Worm (Caenorhabditis elegans): ENCODE measurements around the gene ZK662.6.

The ZK662.6 gene

DNA sequence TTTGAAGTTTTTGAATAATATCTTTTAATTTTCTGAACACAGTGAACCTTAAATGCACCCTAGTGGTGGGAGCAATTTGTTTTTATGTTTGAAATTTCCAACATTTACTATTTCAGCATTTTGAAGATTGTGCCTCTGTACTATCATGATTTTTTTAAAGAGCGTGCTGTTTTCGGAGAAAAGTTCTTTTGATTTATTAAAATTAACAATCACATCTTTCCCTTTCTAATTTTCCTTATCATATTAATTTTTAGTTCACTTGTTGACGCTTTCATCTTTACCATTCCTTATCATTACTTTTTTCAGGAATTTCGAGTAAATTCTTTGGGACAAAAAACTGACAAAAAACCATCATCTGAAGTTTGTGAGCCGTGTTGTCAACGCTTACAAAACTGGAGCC is 10.5 kb upstream of the ZK662.6 start, which contains the start of gene nhr-48:
TSS of gene nhr-48 (plus strand) at position 301 of the 400 bp plus-strand sequence.
- TF ChIP-seq egl-27 (tag; optimal IDR thresholded peaks at IDR 0.05) (no peak), elt-1 (tag; optimal IDR thresholded peaks at IDR 0.05) (no peak), alr-1 (tag; optimal IDR thresholded peaks at IDR 0.05) (no peak), sma-9 (GFP tag; optimal IDR thresholded peaks at IDR 0.05) (no peak), sma-9 (tag; optimal IDR thresholded peaks at IDR 0.05) (no peak), crh-2 (tag; optimal IDR thresholded peaks at IDR 0.05) (no peak), unc-55 (GFP tag; optimal IDR thresholded peaks at IDR 0.05) (no peak), mdl-1 (tag; optimal IDR thresholded peaks at IDR 0.05) (no peak), mbf-1 (tag; optimal IDR thresholded peaks at IDR 0.05) (no peak), fos-1 (tag; optimal IDR thresholded peaks at IDR 0.05) (no peak), peb-1 (tag; optimal IDR thresholded peaks at IDR 0.05) (no peak)

DNA sequence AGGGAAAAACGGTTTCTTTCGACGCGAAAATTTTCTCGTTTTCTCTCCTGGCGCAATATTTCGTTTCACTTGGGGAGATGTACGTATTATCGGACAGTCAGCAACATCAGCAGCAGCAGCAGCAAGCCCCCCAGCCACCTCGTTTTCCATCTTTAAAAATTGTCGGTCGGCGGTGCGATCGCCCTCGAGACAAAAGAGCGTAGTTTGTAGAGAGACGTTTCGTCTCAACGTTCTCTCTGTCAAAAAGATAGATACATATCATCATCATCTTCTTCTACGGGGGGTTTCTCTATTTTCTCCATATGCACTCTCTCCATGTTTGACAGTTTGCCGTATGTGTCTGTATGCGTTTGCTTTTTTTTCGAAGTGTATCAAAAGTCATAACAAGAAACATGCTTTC is 8.8 kb upstream of the ZK662.6 start:
- TF ChIP-seq egl-27 (tag; optimal IDR thresholded peaks at IDR 0.05) = peak; percentile 3
- TF ChIP-seq blmp-1 (tag; optimal IDR thresholded peaks at IDR 0.05; ENCODE audit: insufficient read depth) = peak; percentile 71
- peak; percentile 61 for TF ChIP-seq crh-2 (tag; optimal IDR thresholded peaks at IDR 0.05)
- peak; percentile 38 to 87 for TF ChIP-seq mdl-1 (tag; optimal IDR thresholded peaks at IDR 0.05)
- TF ChIP-seq nhr-21 (tag; optimal IDR thresholded peaks at IDR 0.05) = peak; percentile 80
- peak; percentile 61 for TF ChIP-seq sma-3 (GFP tag; optimal IDR thresholded peaks at IDR 0.05)
- peak; percentile 71 for TF ChIP-seq nhr-129 (tag; optimal IDR thresholded peaks at IDR 0.05)
- TF ChIP-seq fos-1 (tag; optimal IDR thresholded peaks at IDR 0.05) = peak; percentile 57
- TF ChIP-seq sem-4 (tag; optimal IDR thresholded peaks at IDR 0.05) = peak; percentile 5
- peak; percentile 61 for TF ChIP-seq nhr-25 (tag; optimal IDR thresholded peaks at IDR 0.05)
- TF ChIP-seq zag-1 (tag; optimal IDR thresholded peaks at IDR 0.05) = no peak
- TF ChIP-seq gmeb-1 (tag; optimal IDR thresholded peaks at IDR 0.05) = peak; percentile 28
- TF ChIP-seq sma-9 (GFP tag; optimal IDR thresholded peaks at IDR 0.05) = peak; percentile 91
- TF ChIP-seq sma-9 (tag; optimal IDR thresholded peaks at IDR 0.05) = no peak
- TF ChIP-seq peb-1 (tag; optimal IDR thresholded peaks at IDR 0.05) = no peak
- TF ChIP-seq F13H6.1 (tag; optimal IDR thresholded peaks at IDR 0.05) = peak; percentile 24
- TF ChIP-seq lsy-2 (tag; optimal IDR thresholded peaks at IDR 0.05) = no peak

DNA sequence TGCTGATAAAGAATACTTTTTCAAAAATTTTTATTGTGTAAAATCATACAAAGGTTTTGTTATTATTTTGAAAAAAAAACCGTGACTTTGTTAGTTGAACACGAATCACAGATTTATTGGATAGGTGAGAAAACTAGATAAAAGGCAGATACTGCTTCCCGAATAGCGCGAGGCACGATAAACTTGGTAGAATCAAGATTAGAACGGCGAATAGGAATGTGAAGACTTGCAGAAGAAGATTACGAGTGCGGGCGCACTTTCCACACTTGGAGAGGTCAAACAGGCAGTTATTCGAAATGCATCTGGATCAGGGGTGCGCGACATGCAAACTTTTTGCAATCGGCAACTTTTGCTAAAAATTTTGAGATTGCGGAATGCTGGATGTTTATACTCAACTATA is 5.2 kb upstream of the ZK662.6 start:
- TF ChIP-seq elt-1 (tag; optimal IDR thresholded peaks at IDR 0.05) (peak; percentile 78), sma-9 (GFP tag; optimal IDR thresholded peaks at IDR 0.05) (peak; percentile 61), sma-9 (tag; optimal IDR thresholded peaks at IDR 0.05) (no peak), lsy-2 (tag; optimal IDR thresholded peaks at IDR 0.05) (no peak)

DNA sequence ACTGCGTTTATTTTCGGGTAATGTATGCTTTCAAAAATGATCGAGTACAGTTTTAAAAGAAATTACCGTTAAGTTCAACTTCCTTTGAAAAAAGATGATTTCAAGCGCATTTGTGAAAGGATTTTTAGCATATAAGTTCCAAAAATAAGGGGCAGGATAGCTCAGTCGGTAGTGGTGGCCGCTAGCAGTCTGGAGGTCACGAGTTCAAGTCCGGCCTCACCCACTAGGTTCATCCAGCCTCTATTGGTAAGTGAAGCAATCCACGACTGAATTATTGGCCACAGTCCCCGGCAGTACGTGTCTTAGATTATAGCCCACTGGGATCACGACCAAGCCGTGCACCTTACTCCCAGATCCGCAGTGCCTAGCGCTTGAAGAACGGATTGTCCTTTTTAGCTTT is 1.5 kb upstream of the ZK662.6 start:
- TF ChIP-seq ztf-1 (GFP tag; conservative IDR thresholded peaks at IDR 0.05) = no peak
- TF ChIP-seq lin-39 (tag; optimal IDR thresholded peaks at IDR 0.05) = no peak
- no peak for TF ChIP-seq ama-1 (optimal IDR thresholded peaks at IDR 0.05)
- no peak for TF ChIP-seq unc-62 (GFP tag; optimal IDR thresholded peaks at IDR 0.05)
- no peak for TF ChIP-seq nhr-237 (tag; optimal IDR thresholded peaks at IDR 0.05)
- TF ChIP-seq ceh-16 (tag; optimal IDR thresholded peaks at IDR 0.05) = no peak
- no peak for TF ChIP-seq skn-1 (tag; optimal IDR thresholded peaks at IDR 0.05)

DNA sequence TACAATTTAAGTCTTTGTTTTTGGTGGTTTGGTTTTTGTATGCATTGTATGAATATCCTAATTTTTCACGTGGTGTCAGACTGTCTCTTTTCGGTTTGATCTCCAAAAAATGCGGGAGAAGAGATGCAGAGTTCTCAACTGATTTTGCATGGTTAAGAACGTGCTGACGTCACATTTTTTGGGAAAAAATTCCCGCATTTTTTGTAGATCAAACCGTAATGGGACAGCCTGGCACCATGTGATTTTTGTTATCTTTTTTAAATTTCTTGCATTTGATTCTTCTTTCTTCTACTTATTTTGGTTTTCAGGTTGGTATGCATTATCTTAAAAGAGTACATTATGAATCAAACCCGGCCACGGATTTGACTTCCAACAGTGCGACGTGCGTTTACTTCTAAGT is 2.9 kb downstream of the ZK662.6 start, which contains the start of gene ZK662.5:
TSS of gene ZK662.5 (plus strand) at position 301 of the 400 bp plus-strand sequence.
- no peak for TF ChIP-seq nhr-25 (tag; optimal IDR thresholded peaks at IDR 0.05)
- no peak for TF ChIP-seq crh-2 (tag; optimal IDR thresholded peaks at IDR 0.05)
- no peak for TF ChIP-seq mbf-1 (tag; optimal IDR thresholded peaks at IDR 0.05)

DNA sequence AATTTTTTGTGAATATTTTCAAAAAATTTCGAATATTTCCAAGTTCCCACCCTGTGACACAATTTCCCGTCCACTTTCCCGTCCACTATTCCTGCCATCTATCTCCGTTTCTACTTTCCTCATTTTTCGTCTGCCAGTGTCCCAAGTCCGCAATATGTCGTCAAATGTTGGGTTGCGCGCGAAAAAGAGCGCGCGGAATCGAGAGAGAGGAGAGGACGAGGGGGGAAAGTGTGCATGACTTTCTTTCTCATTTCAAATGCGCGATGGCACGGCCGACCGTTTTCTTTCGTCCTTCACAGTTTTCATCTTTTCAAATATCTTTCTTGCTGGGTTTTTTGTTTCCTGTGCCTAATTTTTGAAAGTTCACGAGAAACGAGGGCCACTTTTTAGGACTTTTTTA is 6.6 kb downstream of the ZK662.6 start:
- TF ChIP-seq ama-1 (optimal IDR thresholded peaks at IDR 0.05) (no peak), nhr-11 (tag; optimal IDR thresholded peaks at IDR 0.05) (no peak), ztf-11 (tag; optimal IDR thresholded peaks at IDR 0.05) (no peak), blmp-1 (tag; optimal IDR thresholded peaks at IDR 0.05; ENCODE audit: insufficient read depth) (peak; percentile 67), ZK546.5 (tag; optimal IDR thresholded peaks at IDR 0.05) (no peak), dmd-4 (tag; optimal IDR thresholded peaks at IDR 0.05) (no peak), nhr-25 (tag; optimal IDR thresholded peaks at IDR 0.05) (no peak), mab-5 (tag; optimal IDR thresholded peaks at IDR 0.05) (no peak), ztf-1 (GFP tag; conservative IDR thresholded peaks at IDR 0.05) (no peak), R02D3.7 (tag; optimal IDR thresholded peaks at IDR 0.05) (no peak), lsy-2 (tag; optimal IDR thresholded peaks at IDR 0.05) (no peak), crh-2 (tag; optimal IDR thresholded peaks at IDR 0.05) (peak; percentile 43), lin-11 (tag; optimal IDR thresholded peaks at IDR 0.05) (peak; percentile 37), zag-1 (tag; optimal IDR thresholded peaks at IDR 0.05) (no peak), ztf-4 (tag; optimal IDR thresholded peaks at IDR 0.05) (no peak), snpc-4 (tag; optimal IDR thresholded peaks at IDR 0.05) (peak; percentile 34), lin-13 (GFP tag; optimal IDR thresholded peaks at IDR 0.05) (no peak), nhr-77 (tag; optimal IDR thresholded peaks at IDR 0.05) (no peak), alr-1 (tag; optimal IDR thresholded peaks at IDR 0.05) (no peak), elt-3 (tag; optimal IDR thresholded peaks at IDR 0.05) (no peak), fos-1 (tag; optimal IDR thresholded peaks at IDR 0.05) (peak; percentile 43), gmeb-1 (tag; optimal IDR thresholded peaks at IDR 0.05) (peak; percentile 63), Y55F3AM.14 (GFP tag; optimal IDR thresholded peaks at IDR 0.05) (no peak), aly-2 (tag; optimal IDR thresholded peaks at IDR 0.05) (no peak), nhr-21 (tag; optimal IDR thresholded peaks at IDR 0.05) (no peak), F13H6.1 (tag; optimal IDR thresholded peaks at IDR 0.05) (peak; percentile 66), unc-55 (GFP tag; optimal IDR thresholded peaks at IDR 0.05) (peak; percentile 57), sem-4 (tag; optimal IDR thresholded peaks at IDR 0.05) (peak; percentile 41)
